Worm (Caenorhabditis elegans): ENCODE measurements around the gene E01G6.1.

DNA sequence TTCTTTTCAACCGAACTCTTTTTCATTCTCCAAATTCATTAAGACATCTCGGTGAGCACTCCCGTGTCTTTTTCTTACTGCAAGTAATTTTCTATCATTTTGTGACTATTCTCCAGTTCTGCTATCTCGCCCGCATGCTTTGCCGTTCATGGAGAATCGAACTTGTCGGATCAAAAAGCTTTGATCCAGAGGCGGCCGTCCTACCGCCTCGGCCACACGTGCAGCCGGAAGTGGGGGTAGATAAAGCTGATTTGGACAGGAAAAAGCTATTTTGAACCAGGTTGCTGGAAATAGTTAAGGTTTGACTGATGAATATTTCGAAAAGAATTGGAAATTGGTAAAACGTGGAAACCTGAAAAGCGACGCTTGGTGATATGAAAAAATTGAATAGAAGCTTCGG, 43.5 kb downstream of the E01G6.1 start:
- TF ChIP-seq daf-12 (tag; optimal IDR thresholded peaks at IDR 0.05), result no peak
- no peak for TF ChIP-seq dmd-8 (GFP tag; IDR thresholded peaks at IDR 0.05)
- no peak for TF ChIP-seq unc-130 (GFP tag; optimal IDR thresholded peaks at IDR 0.05)
- TF ChIP-seq dve-1 (tag; optimal IDR thresholded peaks at IDR 0.05; ENCODE audit: insufficient read depth), result no peak
- no peak for TF ChIP-seq ceh-82 (tag; optimal IDR thresholded peaks at IDR 0.05)
- TF ChIP-seq lin-29 (GFP tag; IDR thresholded peaks at IDR 0.05), result no peak
- TF ChIP-seq zag-1 (tag; optimal IDR thresholded peaks at IDR 0.05), result no peak
- TF ChIP-seq fkh-10 (GFP tag; optimal IDR thresholded peaks at IDR 0.05), result no peak
- TF ChIP-seq lir-3 (tag; optimal IDR thresholded peaks at IDR 0.05), result no peak
- no peak for TF ChIP-seq snpc-4 (tag; optimal IDR thresholded peaks at IDR 0.05)

All from whole organism, L4 larva.